Worm (Caenorhabditis elegans) whole organism, late embryonic: ENCODE data around the gene F35A5.2.

Experiments
- C38D4.7 ChIP-seq: fragments of 200-800 bp; sonication (Bioruptor generic); optimal IDR thresholded peaks from 2 replicates; lab custom pipeline; 2018; ENCODE audit warnings: mild to moderate bottlenecking, missing genetic modification characterization, moderate library complexity, missing compliant biosample characterization
- F13H6.1 ChIP-seq: sonication (generic microtip); optimal IDR thresholded peaks from 2 replicates; lab custom pipeline; 2016; ENCODE audit warnings: missing genetic modification characterization, missing compliant biosample characterization
- ahr-1 ChIP-seq: sonication (generic microtip); optimal IDR thresholded peaks from 2 replicates; lab custom pipeline; 2016; ENCODE audit warnings: missing genetic modification characterization, missing compliant biosample characterization
- ceh-14 ChIP-seq: sonication (generic microtip); optimal IDR thresholded peaks from 2 replicates; lab custom pipeline; 2016; ENCODE audit warnings: missing genotype, missing genetic modification characterization, missing compliant biosample characterization
- ceh-19 ChIP-seq: fragments of 200-800 bp; sonication (Bioruptor generic); optimal IDR thresholded peaks from 2 replicates; lab custom pipeline; 2018; ENCODE audit warnings: mild to moderate bottlenecking, missing genetic modification characterization, missing compliant biosample characterization
- ceh-24 ChIP-seq: sonication (generic microtip); optimal IDR thresholded peaks from 2 replicates; lab custom pipeline; 2016; ENCODE audit warnings: mild to moderate bottlenecking, missing genetic modification characterization, missing compliant biosample characterization
- ceh-48 ChIP-seq: sonication (generic microtip); optimal IDR thresholded peaks from 2 replicates; lab custom pipeline; 2016; ENCODE audit warnings: missing genetic modification characterization, inconsistent platforms, missing compliant biosample characterization
- ceh-9 ChIP-seq: sonication (generic microtip); optimal IDR thresholded peaks from 2 replicates; lab custom pipeline; 2016; ENCODE audit warnings: mild to moderate bottlenecking, missing genetic modification characterization, inconsistent platforms, missing compliant biosample characterization
- che-1 ChIP-seq: sonication (generic microtip); optimal IDR thresholded peaks from 2 replicates; lab custom pipeline; 2016; ENCODE audit warnings: mild to moderate bottlenecking, missing genetic modification characterization, missing compliant biosample characterization
- elt-2 ChIP-seq: sonication (generic microtip); optimal IDR thresholded peaks from 2 replicates; lab custom pipeline; 2016; ENCODE audit warnings: missing genetic modification reagents, missing genetic modification characterization, missing compliant biosample characterization
- elt-4 ChIP-seq: sonication (generic microtip); optimal IDR thresholded peaks from 2 replicates; lab custom pipeline; 2016; ENCODE audit warnings: missing genetic modification characterization, missing compliant biosample characterization
- ets-4 ChIP-seq: sonication (generic microtip); optimal IDR thresholded peaks from 2 replicates; lab custom pipeline; 2016; ENCODE audit warnings: missing genetic modification characterization, missing compliant biosample characterization
- fax-1 ChIP-seq: sonication (generic microtip); optimal IDR thresholded peaks from 2 replicates; lab custom pipeline; 2016; ENCODE audit warnings: missing genotype, missing genetic modification characterization, missing compliant biosample characterization
- gmeb-2 ChIP-seq: sonication (generic microtip); optimal IDR thresholded peaks from 2 replicates; lab custom pipeline; 2016; ENCODE audit warnings: missing genetic modification characterization, inconsistent platforms, missing compliant biosample characterization
- hlh-15 ChIP-seq: sonication (generic microtip); optimal IDR thresholded peaks from 2 replicates; lab custom pipeline; 2016; ENCODE audit warnings: missing genetic modification characterization, missing compliant biosample characterization
- hlh-30 ChIP-seq: sonication (generic microtip); optimal IDR thresholded peaks from 2 replicates; lab custom pipeline; 2017; ENCODE audit warnings: antibody characterized with exemption, missing genetic modification characterization, missing compliant biosample characterization; ENCODE audit not compliant: insufficient read depth
- hlh-8 ChIP-seq: sonication (generic microtip); optimal IDR thresholded peaks from 2 replicates; lab custom pipeline; 2016; ENCODE audit warnings: missing genotype, missing genetic modification characterization, missing compliant biosample characterization
- lin-11 ChIP-seq: fragments of 200-800 bp; sonication (Bioruptor generic); optimal IDR thresholded peaks from 2 replicates; lab custom pipeline; 2018; ENCODE audit warnings: mild to moderate bottlenecking, missing genetic modification characterization, missing compliant biosample characterization
- nfya-1 ChIP-seq: sonication (generic microtip); optimal IDR thresholded peaks from 2 replicates; lab custom pipeline; 2017; ENCODE audit warnings: missing genetic modification characterization, mild to moderate bottlenecking, missing compliant biosample characterization, antibody characterized with exemption, moderate library complexity
- nhr-232 ChIP-seq: sonication (generic microtip); optimal IDR thresholded peaks from 2 replicates; lab custom pipeline; 2016; ENCODE audit warnings: missing genetic modification characterization, missing compliant biosample characterization
- npax-4 ChIP-seq: sonication (generic microtip); optimal IDR thresholded peaks from 2 replicates; lab custom pipeline; 2016; ENCODE audit warnings: missing genetic modification characterization, missing compliant biosample characterization
- odd-2 ChIP-seq: sonication (generic microtip); optimal IDR thresholded peaks from 2 replicates; lab custom pipeline; 2017; ENCODE audit warnings: antibody characterized with exemption, mild to moderate bottlenecking, missing genetic modification characterization, missing compliant biosample characterization
- pat-9 ChIP-seq: fragments of 200-800 bp; sonication (Bioruptor generic); optimal IDR thresholded peaks from 2 replicates; lab custom pipeline; 2018; ENCODE audit warnings: mild to moderate bottlenecking, missing genetic modification characterization, moderate library complexity, missing compliant biosample characterization
- pax-1 ChIP-seq: fragments of 150-350 bp; optimal IDR thresholded peaks from 2 replicates; lab custom pipeline; 2014; ENCODE audit warnings: missing biosample characterization, missing genetic modification characterization
- pha-4 ChIP-seq: fragments of 150-350 bp; optimal IDR thresholded peaks from 2 replicates; lab custom pipeline; 2018; ENCODE audit warnings: missing biosample characterization, missing genetic modification reagents, missing genetic modification characterization
- pqm-1 ChIP-seq: sonication (generic microtip); optimal IDR thresholded peaks from 2 replicates; lab custom pipeline; 2016; ENCODE audit warnings: missing genetic modification characterization, missing compliant biosample characterization
- rnt-1 ChIP-seq: sonication (generic microtip); optimal IDR thresholded peaks from 2 replicates; lab custom pipeline; 2016; ENCODE audit warnings: missing genetic modification characterization, missing compliant biosample characterization
- sox-2 ChIP-seq: fragments of 200-800 bp; sonication (Bioruptor generic); IDR thresholded peaks from 2 replicates; pipeline ENCODE4 v1.3.6; 2022; ENCODE audit warnings: missing genetic modification reagents, missing genetic modification characterization, missing compliant biosample characterization
- sox-4 ChIP-seq: sonication (generic microtip); optimal IDR thresholded peaks from 2 replicates; lab custom pipeline; 2017; ENCODE audit warnings: mild to moderate bottlenecking, missing genetic modification characterization, inconsistent platforms, missing compliant biosample characterization
- syd-9 ChIP-seq: sonication (generic microtip); optimal IDR thresholded peaks from 2 replicates; lab custom pipeline; 2016; ENCODE audit warnings: mild to moderate bottlenecking, missing genetic modification characterization, moderate library complexity, missing compliant biosample characterization
- tbx-7 ChIP-seq: sonication (generic microtip); optimal IDR thresholded peaks from 2 replicates; lab custom pipeline; 2016; ENCODE audit warnings: missing genotype, missing genetic modification characterization, missing compliant biosample characterization
- ttx-3 ChIP-seq: sonication (generic microtip); optimal IDR thresholded peaks from 2 replicates; lab custom pipeline; 2016; ENCODE audit warnings: missing genetic modification reagents, missing genetic modification characterization, missing compliant biosample characterization
- unc-42 ChIP-seq: sonication (generic microtip); optimal IDR thresholded peaks from 2 replicates; lab custom pipeline; 2016; ENCODE audit warnings: missing genotype, missing genetic modification characterization, missing compliant biosample characterization
- unc-86 ChIP-seq: sonication (generic microtip); optimal IDR thresholded peaks from 2 replicates; lab custom pipeline; 2016; ENCODE audit warnings: missing genetic modification characterization, missing compliant biosample characterization
- ztf-16 ChIP-seq: sonication (generic microtip); optimal IDR thresholded peaks from 2 replicates; lab custom pipeline; 2017; ENCODE audit warnings: missing genetic modification characterization, missing compliant biosample characterization

Gene F35A5.2

DNA sequence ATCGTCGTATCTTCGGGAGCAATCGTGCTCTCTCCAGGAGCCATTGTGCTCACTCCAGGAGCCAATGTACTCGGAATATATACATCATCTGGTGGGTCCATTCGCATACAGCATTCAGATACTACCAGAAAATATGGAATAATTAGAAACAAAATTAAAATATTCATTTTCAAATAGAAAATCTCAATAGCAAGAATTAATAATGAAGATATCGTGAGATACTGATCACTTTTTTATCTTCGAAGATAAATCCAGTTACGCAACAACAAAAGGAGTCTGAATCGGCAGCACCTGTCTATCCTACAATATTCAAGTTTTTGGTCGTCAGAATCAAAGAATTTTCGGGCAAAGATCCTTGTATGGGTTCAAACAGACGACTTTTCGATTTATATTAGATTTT lies 36.2 kb upstream of the F35A5.2 start, which contains the start of gene F47B7.5 (continued):
- TF ChIP-seq npax-4 (no peak), ztf-16 (tag; lab: Kevin White, UChicago) (no peak), syd-9 (tag; lab: Kevin White, UChicago) (no peak)

DNA sequence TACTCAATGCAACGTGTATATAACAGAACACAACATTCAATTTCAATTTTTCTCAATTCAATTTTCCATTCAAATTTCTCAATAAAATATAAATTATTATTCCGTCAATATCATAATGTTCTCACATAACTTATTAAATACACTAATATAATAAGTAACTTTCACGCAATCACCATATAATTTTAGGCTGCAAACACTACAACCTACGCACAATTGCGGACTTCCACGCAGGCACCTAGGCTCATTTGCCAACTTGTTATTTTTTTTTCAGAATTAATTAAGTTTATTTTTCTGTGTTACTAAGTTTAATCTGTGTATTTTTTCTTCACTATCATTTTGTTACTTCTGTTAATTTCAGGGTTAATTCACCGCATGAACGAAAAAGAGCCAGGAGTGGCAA lies 32.5 kb upstream of the F35A5.2 start, which contains the start of gene F47B7.2:
F47B7.2 (plus strand) TSS at position 358 of the 400 bp plus-strand sequence.
- TF ChIP-seq nfya-1: peak; percentile 2
- peak; percentile 74 for TF ChIP-seq unc-42
- no peak for TF ChIP-seq pat-9 (tag; lab: Kevin White, UChicago)
- peak; percentile 18 for TF ChIP-seq elt-2
- TF ChIP-seq ceh-14 (tag; lab: Kevin White, UChicago): peak; percentile 3
- peak; percentile 14 for TF ChIP-seq odd-2 (tag; lab: Kevin White, UChicago)
- TF ChIP-seq tbx-7 (tag; lab: Kevin White, UChicago): no peak

DNA sequence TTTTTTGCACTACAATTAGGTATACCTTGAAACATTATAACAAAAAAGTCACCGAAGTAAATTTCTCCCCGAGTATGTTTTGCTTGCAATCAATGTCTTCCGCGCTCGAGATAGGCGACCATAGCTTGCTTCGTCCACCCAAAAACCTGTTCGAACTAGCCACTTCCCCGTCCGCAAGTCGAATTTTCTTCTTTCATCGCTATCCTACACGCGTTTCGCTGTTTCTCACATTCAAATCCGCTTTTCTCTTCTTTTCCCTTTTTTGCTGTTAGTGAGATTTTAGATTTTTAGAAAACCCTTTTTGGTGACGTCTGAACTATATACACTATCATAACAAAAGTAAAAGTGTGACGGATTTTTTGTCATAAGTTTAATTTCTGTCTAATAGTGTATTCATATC lies 31.7 kb upstream of the F35A5.2 start:
- TF ChIP-seq ttx-3 (tag; lab: Kevin White, UChicago) (no peak), ceh-48 (tag; lab: Kevin White, UChicago) (no peak), hlh-15 (no peak), npax-4 (no peak), F13H6.1 (no peak), pqm-1 (tag; lab: Kevin White, UChicago) (no peak), nhr-232 (tag; lab: Kevin White, UChicago) (no peak), sox-2 (GFP tag; lab: Robert Waterston, UW) (no peak), C38D4.7 (GFP tag; lab: Kevin White, UChicago) (no peak), pax-1 (tag; lab: Kevin White, UChicago) (no peak), sox-4 (no peak), lin-11 (tag; lab: Kevin White, UChicago) (no peak), unc-86 (no peak)

DNA sequence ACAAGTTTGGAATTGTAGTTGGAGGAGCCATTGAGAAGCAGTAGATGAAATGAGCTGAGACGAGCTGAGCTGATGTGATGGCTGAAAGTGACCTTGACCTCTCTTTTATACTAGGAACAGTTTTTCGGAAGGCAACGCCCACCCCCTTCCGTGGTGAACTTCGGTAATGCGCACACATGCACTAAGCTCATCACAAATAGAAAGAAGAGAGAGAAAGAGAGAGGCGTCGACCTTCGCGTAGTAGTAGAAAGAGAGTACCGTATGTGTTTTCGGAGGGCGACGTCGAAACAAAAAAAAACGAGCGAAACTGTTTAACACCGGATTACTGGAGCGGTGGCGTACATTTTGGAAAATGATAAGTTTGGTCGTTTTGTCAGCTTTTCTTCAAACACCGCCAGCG lies 23.9 kb upstream of the F35A5.2 start, which contains the start of gene marg-1:
marg-1 (minus strand) TSS at position 101 of the 400 bp plus-strand sequence.
- no peak for TF ChIP-seq unc-42
- no peak for TF ChIP-seq pat-9 (tag; lab: Kevin White, UChicago)

DNA sequence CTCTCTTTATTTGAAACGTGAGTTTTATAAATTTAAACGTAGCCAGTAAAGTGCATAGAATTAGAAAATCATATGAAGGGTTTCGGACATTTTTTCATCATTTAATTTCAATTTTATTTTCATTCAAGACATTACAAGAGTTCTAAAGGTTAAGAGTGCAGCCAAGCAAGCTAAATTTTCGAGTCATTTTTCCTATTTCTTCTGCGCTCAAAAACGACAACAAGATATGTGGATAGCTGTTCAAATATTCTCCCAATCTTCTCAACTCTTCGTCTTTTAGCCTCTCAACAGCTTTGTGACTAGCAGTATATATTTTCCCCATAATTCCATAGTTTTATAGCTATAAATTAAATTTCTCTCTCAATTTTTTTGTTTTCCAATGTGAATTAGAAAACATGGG lies 21.3 kb upstream of the F35A5.2 start:
- no peak for TF ChIP-seq ets-4
- TF ChIP-seq rnt-1 (tag; lab: Kevin White, UChicago): no peak
- TF ChIP-seq hlh-30 (tag; lab: Kevin White, UChicago): no peak
- TF ChIP-seq gmeb-2 (tag; lab: Kevin White, UChicago): no peak
- TF ChIP-seq ceh-19: no peak
- TF ChIP-seq ztf-16 (tag; lab: Kevin White, UChicago): no peak
- TF ChIP-seq fax-1: no peak
- no peak for TF ChIP-seq pha-4
- TF ChIP-seq elt-4 (tag; lab: Kevin White, UChicago): no peak
- TF ChIP-seq ceh-24 (tag; lab: Kevin White, UChicago): no peak
- TF ChIP-seq ahr-1 (tag; lab: Kevin White, UChicago): no peak
- TF ChIP-seq pax-1 (tag; lab: Kevin White, UChicago): no peak
- no peak for TF ChIP-seq hlh-8
- TF ChIP-seq ceh-9 (tag; lab: Kevin White, UChicago): no peak
- no peak for TF ChIP-seq che-1
- no peak for TF ChIP-seq pqm-1 (tag; lab: Kevin White, UChicago)
- TF ChIP-seq, all 69 proteins: peak for 0
